Worm (Caenorhabditis elegans) whole organism, L4 larva: ENCODE results near the gene Y43F8B.1.
A peak's percentile ranks its signal among the peaks of the same experiment; 100 is the strongest.

ENCODE experiments used
- D1046.2 ChIP-seq: fragments of 200-800 bp; sonication (Bioruptor generic); IDR thresholded peaks from 2 replicates; pipeline ENCODE4 v1.3.6; 2022; ENCODE audit warnings: missing genetic modification characterization, missing compliant biosample characterization
- F10B5.3 ChIP-seq: sonication (generic microtip); optimal IDR thresholded peaks from 2 replicates; lab custom pipeline; 2016; ENCODE audit warnings: mild to moderate bottlenecking, missing genetic modification characterization, missing compliant biosample characterization
- F26F4.8 ChIP-seq: fragments of 200-800 bp; sonication (Bioruptor generic); conservative IDR thresholded peaks from 2 replicates; pipeline ENCODE4 v1.3.6; 2022; ENCODE audit warnings: missing genetic modification characterization, missing compliant biosample characterization
- F37D6.2 ChIP-seq: sonication (generic microtip); optimal IDR thresholded peaks from 2 replicates; lab custom pipeline; 2016; ENCODE audit warnings: mild to moderate bottlenecking, missing genetic modification characterization, missing compliant biosample characterization
- R02D3.7 ChIP-seq: fragments of 150-350 bp; sonication (generic microtip); optimal IDR thresholded peaks from 3 replicates; lab custom pipeline; 2014; ENCODE audit warnings: missing biosample characterization, missing genetic modification characterization
- T20F7.1 ChIP-seq: fragments of 200-800 bp; sonication (Bioruptor generic); optimal IDR thresholded peaks from 2 replicates; lab custom pipeline; 2018; ENCODE audit warnings: mild to moderate bottlenecking, missing genetic modification characterization, missing compliant biosample characterization
- T26A8.4 ChIP-seq: fragments of 200-800 bp; sonication (Bioruptor generic); IDR thresholded peaks from 2 replicates; pipeline ENCODE4 v1.3.6; 2022; ENCODE audit warnings: missing genetic modification characterization, missing compliant biosample characterization
- Y105C5A.15 ChIP-seq: fragments of 200-800 bp; sonication (Bioruptor generic); IDR thresholded peaks from 2 replicates; pipeline ENCODE4 v1.3.6; 2022; ENCODE audit warnings: missing genetic modification characterization, missing compliant biosample characterization
- Y5F2A.4 ChIP-seq: fragments of 200-800 bp; sonication (Bioruptor generic); optimal IDR thresholded peaks from 2 replicates; lab custom pipeline; 2018; ENCODE audit warnings: mild to moderate bottlenecking, missing genetic modification characterization, missing compliant biosample characterization
- aly-2 ChIP-seq: sonication (generic microtip); optimal IDR thresholded peaks from 2 replicates; lab custom pipeline; 2018; ENCODE audit warnings: missing biosample characterization, missing genetic modification characterization
- arid-1 ChIP-seq: fragments of 200-800 bp; sonication (Bioruptor generic); conservative IDR thresholded peaks from 2 replicates; pipeline ENCODE4 v1.3.6; 2022; ENCODE audit warnings: missing genetic modification reagents, missing genetic modification characterization, missing compliant biosample characterization
- ceh-20 ChIP-seq: fragments of 200-800 bp; sonication (Bioruptor generic); IDR thresholded peaks from 2 replicates; pipeline ENCODE4 v1.3.6; 2022; ENCODE audit warnings: missing genetic modification reagents, missing genetic modification characterization, missing compliant biosample characterization
- ceh-32 ChIP-seq: sonication (generic microtip); optimal IDR thresholded peaks from 2 replicates; lab custom pipeline; 2016; ENCODE audit warnings: mild to moderate bottlenecking, missing genetic modification characterization, missing compliant biosample characterization; ENCODE audit not compliant: poor library complexity
- ceh-82 ChIP-seq: sonication (generic microtip); optimal IDR thresholded peaks from 2 replicates; lab custom pipeline; 2017; ENCODE audit warnings: missing biosample characterization, missing genetic modification characterization
- daf-19 ChIP-seq: fragments of 200-800 bp; sonication (Bioruptor generic); conservative IDR thresholded peaks from 2 replicates; pipeline ENCODE4 v1.3.6; 2022; ENCODE audit warnings: missing genetic modification characterization, missing compliant biosample characterization
- dmd-9 ChIP-seq: fragments of 200-800 bp; sonication (Bioruptor generic); IDR thresholded peaks from 2 replicates; pipeline ENCODE4 v1.3.6; 2022; ENCODE audit warnings: missing genetic modification reagents, missing genetic modification characterization, missing compliant biosample characterization
- dpl-1 ChIP-seq: fragments of 150-350 bp; optimal IDR thresholded peaks from 2 replicates; lab custom pipeline; 2014; ENCODE audit warnings: missing biosample characterization, missing genetic modification reagents, missing genetic modification characterization
- duxl-1 ChIP-seq: sonication (generic microtip); optimal IDR thresholded peaks from 2 replicates; lab custom pipeline; 2016; ENCODE audit warnings: mild to moderate bottlenecking, missing genetic modification characterization, moderate library complexity, missing compliant biosample characterization; ENCODE audit not compliant: poor library complexity
- egl-43 ChIP-seq: fragments of 200-800 bp; sonication (Bioruptor generic); IDR thresholded peaks from 2 replicates; pipeline ENCODE4 v1.3.6; 2022; ENCODE audit warnings: missing genetic modification reagents, missing genetic modification characterization, missing compliant biosample characterization
- fkh-10 ChIP-seq: fragments of 150-350 bp; optimal IDR thresholded peaks from 2 replicates; lab custom pipeline; 2014; ENCODE audit warnings: missing biosample characterization, missing genetic modification reagents, missing genetic modification characterization
- hlh-11 ChIP-seq: fragments of 200-800 bp; sonication (Bioruptor generic); optimal IDR thresholded peaks from 2 replicates; lab custom pipeline; 2018; ENCODE audit warnings: mild to moderate bottlenecking, missing genetic modification characterization, missing compliant biosample characterization
- hlh-30 ChIP-seq: sonication (generic microtip); optimal IDR thresholded peaks from 2 replicates; lab custom pipeline; 2017; ENCODE audit warnings: antibody characterized with exemption, mild to moderate bottlenecking, missing genetic modification characterization, missing compliant biosample characterization; ENCODE audit not compliant: insufficient read depth
- jun-1 ChIP-seq: fragments of 150-350 bp; optimal IDR thresholded peaks from 2 replicates; lab custom pipeline; 2014; ENCODE audit warnings: missing biosample characterization, missing genetic modification reagents, missing genetic modification characterization
- lim-7 ChIP-seq: fragments of 200-800 bp; sonication (Bioruptor generic); IDR thresholded peaks from 2 replicates; pipeline ENCODE4 v1.3.6; 2022; ENCODE audit warnings: missing genetic modification characterization, missing compliant biosample characterization
- lin-1 ChIP-seq: fragments of 200-800 bp; sonication (Bioruptor generic); IDR thresholded peaks from 2 replicates; pipeline ENCODE4 v1.3.6; 2022; ENCODE audit warnings: missing genetic modification reagents, missing genetic modification characterization, missing compliant biosample characterization
- lin-13 ChIP-seq: fragments of 150-350 bp; optimal IDR thresholded peaks from 2 replicates; lab custom pipeline; 2014; ENCODE audit warnings: missing biosample characterization, missing genetic modification reagents, missing genetic modification characterization
- lin-15B ChIP-seq: fragments of 150-350 bp; sonication (generic microtip); optimal IDR thresholded peaks from 3 replicates; lab custom pipeline; 2014; ENCODE audit warnings: missing biosample characterization, missing genetic modification characterization
- lin-29 ChIP-seq: fragments of 200-800 bp; sonication (Bioruptor generic); IDR thresholded peaks from 2 replicates; pipeline ENCODE4 v1.3.6; 2022; ENCODE audit warnings: missing genetic modification reagents, missing genetic modification characterization, missing compliant biosample characterization
- lin-38 ChIP-seq: fragments of 200-800 bp; sonication (Bioruptor generic); IDR thresholded peaks from 2 replicates; pipeline ENCODE4 v1.3.6; 2022; ENCODE audit warnings: missing genetic modification reagents, missing genetic modification characterization, missing compliant biosample characterization
- lir-3 ChIP-seq: sonication (generic microtip); optimal IDR thresholded peaks from 2 replicates; lab custom pipeline; 2016; ENCODE audit warnings: mild to moderate bottlenecking, missing genetic modification characterization, missing compliant biosample characterization
- mdt-29 ChIP-seq: fragments of 200-800 bp; sonication (Bioruptor generic); IDR thresholded peaks from 2 replicates; pipeline ENCODE4 v1.3.6; 2022; ENCODE audit warnings: missing genetic modification reagents, missing genetic modification characterization, missing compliant biosample characterization
- mep-1 ChIP-seq: fragments of 150-350 bp; sonication (generic microtip); optimal IDR thresholded peaks from 3 replicates; lab custom pipeline; 2014; ENCODE audit warnings: missing biosample characterization, missing genetic modification characterization
- mxl-3 ChIP-seq: fragments of 200-800 bp; sonication (Bioruptor generic); optimal IDR thresholded peaks from 2 replicates; lab custom pipeline; 2018; ENCODE audit warnings: mild to moderate bottlenecking, missing genetic modification characterization, missing compliant biosample characterization
- nhr-10 ChIP-seq: fragments of 150-350 bp; optimal IDR thresholded peaks from 2 replicates; lab custom pipeline; 2014; ENCODE audit warnings: missing biosample characterization, missing genetic modification characterization
- nhr-102 ChIP-seq: sonication (generic microtip); optimal IDR thresholded peaks from 2 replicates; lab custom pipeline; 2016; ENCODE audit warnings: mild to moderate bottlenecking, missing genetic modification characterization, moderate library complexity, missing compliant biosample characterization
- nhr-11 ChIP-seq: fragments of 150-350 bp; optimal IDR thresholded peaks from 2 replicates; lab custom pipeline; 2014; ENCODE audit warnings: missing biosample characterization, missing genetic modification characterization
- nhr-25 ChIP-seq: sonication (generic microtip); optimal IDR thresholded peaks from 2 replicates; lab custom pipeline; 2017; ENCODE audit warnings: missing genetic modification characterization, mild to moderate bottlenecking, missing compliant biosample characterization, antibody characterized with exemption, moderate library complexity, borderline replicate concordance; ENCODE audit not compliant: insufficient read depth
- nhr-28 ChIP-seq: fragments of 150-350 bp; optimal IDR thresholded peaks from 2 replicates; lab custom pipeline; 2014; ENCODE audit warnings: missing biosample characterization, missing genetic modification characterization
- php-3 ChIP-seq: fragments of 200-800 bp; sonication (Bioruptor generic); IDR thresholded peaks from 2 replicates; pipeline ENCODE4 v1.3.6; 2022; ENCODE audit warnings: missing genetic modification reagents, missing genetic modification characterization, missing compliant biosample characterization
- pqm-1 ChIP-seq: sonication (generic microtip); optimal IDR thresholded peaks from 2 replicates; lab custom pipeline; 2017; ENCODE audit warnings: missing biosample characterization, missing genetic modification characterization
- saeg-2 ChIP-seq: fragments of 200-800 bp; sonication (Bioruptor generic); IDR thresholded peaks from 2 replicates; pipeline ENCODE4 v1.3.6; 2022; ENCODE audit warnings: missing genetic modification reagents, missing genetic modification characterization, missing compliant biosample characterization
- snpc-1.2 ChIP-seq: fragments of 200-800 bp; sonication (Bioruptor generic); IDR thresholded peaks from 2 replicates; pipeline ENCODE4 v1.3.6; 2022; ENCODE audit warnings: missing genetic modification reagents, missing genetic modification characterization, missing compliant biosample characterization
- tra-1 ChIP-seq: fragments of 200-800 bp; sonication (Bioruptor generic); IDR thresholded peaks from 2 replicates; pipeline ENCODE4 v1.3.6; 2022; ENCODE audit warnings: missing genetic modification reagents, missing genetic modification characterization, missing compliant biosample characterization
- vab-7 ChIP-seq: fragments of 200-800 bp; sonication (Bioruptor generic); IDR thresholded peaks from 2 replicates; pipeline ENCODE4 v1.3.6; 2022; ENCODE audit warnings: missing genetic modification reagents, missing genetic modification characterization, missing compliant biosample characterization
- zag-1 ChIP-seq: fragments of 150-350 bp; optimal IDR thresholded peaks from 2 replicates; lab custom pipeline; 2014; ENCODE audit warnings: missing biosample characterization, missing genetic modification characterization
- ztf-7 ChIP-seq: fragments of 150-350 bp; optimal IDR thresholded peaks from 2 replicates; lab custom pipeline; 2014; ENCODE audit warnings: missing biosample characterization, missing genetic modification characterization

Gene Y43F8B.1

DNA sequence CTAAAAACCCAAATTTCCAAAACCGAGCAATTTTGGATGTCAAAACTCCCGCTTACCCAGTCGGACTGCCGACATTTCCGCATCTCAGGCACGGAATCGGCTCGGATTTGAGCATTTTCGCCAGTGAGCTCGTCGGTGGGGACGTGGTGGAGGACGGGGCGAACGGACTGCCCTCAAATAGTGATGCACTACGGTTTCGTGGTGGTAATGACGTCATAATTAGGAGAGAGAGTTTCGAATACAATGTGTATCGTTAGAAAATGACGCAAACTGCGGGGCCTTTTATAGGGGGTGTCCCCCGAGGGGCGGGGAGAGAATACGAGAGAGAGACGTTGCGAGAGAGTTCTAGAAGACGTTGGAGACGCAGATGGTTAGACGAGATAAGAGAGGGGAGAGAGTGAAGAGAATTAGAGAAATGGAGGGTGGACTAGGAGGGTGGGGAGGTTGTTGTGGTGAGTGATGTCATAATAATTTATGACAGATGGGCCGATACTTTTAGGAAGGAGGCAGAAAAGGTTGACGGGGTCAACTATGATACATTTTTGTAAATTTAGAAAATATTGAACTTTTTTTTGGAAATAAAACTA lies 23.4 kb downstream of the Y43F8B.1 start (continued):
- TF ChIP-seq lin-1 (GFP tag; lab: Robert Waterston, UW) (peak; percentile 93), F37D6.2 (tag; lab: Kevin White, UChicago) (peak; percentile 60), F10B5.3 (tag; lab: Kevin White, UChicago) (no peak), nhr-102 (tag; lab: Kevin White, UChicago) (peak; percentile 68), lin-15B (no peak), mep-1 (tag; lab: Kevin White, UChicago) (peak; percentile 94), Y5F2A.4 (GFP tag; lab: Kevin White, UChicago) (no peak), dmd-9 (GFP tag; lab: Robert Waterston, UW) (no peak), R02D3.7 (tag; lab: Kevin White, UChicago) (no peak), dpl-1 (GFP tag; lab: Kevin White, UChicago) (peak; percentile 53), ztf-7 (tag; lab: Kevin White, UChicago) (peak; percentile 21), Y105C5A.15 (GFP tag; lab: Robert Waterston, UW) (no peak), nhr-11 (tag; lab: Kevin White, UChicago) (peak; percentile 10), duxl-1 (tag; lab: Kevin White, UChicago) (peak; percentile 69), D1046.2 (GFP tag; lab: Robert Waterston, UW) (no peak), lin-13 (GFP tag; lab: Kevin White, UChicago) (peak; percentile 65), egl-43 (GFP tag; lab: Robert Waterston, UW) (peak; percentile 79; the same call in 1 of the 2 replicates), mdt-29 (peak; percentile 96), lir-3 (tag; lab: Kevin White, UChicago) (no peak), jun-1 (tag; lab: Kevin White, UChicago) (peak; percentile 70), T20F7.1 (GFP tag; lab: Kevin White, UChicago) (peak; percentile 49)

DNA sequence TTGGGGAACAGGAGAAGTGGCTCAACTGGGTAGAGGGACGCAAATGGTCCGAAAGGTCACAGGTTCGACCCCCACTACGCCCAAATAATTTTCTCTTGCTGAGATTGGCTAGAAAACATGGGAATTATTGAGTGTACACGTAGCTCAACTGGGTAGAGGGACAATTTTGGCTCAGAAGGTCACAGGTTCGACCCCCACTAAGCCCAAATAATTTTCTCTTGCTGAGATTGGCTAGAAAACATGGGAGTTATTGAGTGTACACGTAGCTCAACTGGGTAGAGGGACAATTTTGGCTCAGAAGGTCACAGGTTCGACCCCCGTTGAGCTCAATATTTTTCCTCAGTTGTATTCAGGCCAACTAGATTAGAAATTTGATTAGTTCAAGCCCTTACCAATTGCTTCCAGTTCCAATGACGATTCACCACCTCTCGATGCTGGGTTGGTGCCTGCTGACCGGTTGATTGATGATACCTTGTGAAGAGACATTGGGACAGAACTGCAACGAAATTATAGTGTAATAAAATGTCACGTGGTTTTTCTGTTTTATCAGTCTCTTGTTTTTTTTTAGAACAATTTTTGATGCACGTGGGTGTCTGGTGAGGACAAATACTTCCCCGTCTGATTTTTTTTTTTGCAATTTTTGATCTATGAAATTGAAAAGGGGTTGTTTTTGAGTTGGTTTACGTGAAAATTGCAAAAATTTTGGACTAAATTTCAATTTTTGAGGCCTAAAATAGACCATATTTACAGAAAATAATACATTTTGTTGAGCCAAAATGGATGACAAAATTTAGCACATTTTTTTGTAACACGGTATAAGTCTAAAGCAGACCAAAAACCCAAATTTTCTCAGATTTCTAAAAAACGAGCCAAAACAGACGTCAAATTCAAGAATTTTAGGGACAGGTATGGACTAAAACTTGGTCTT lies 24.4 kb downstream of the Y43F8B.1 start:
- TF ChIP-seq php-3 (peak; percentile 39; the same call in 1 of the 2 replicates), pqm-1 (no peak), daf-19 (GFP tag; lab: Robert Waterston, UW) (no peak), hlh-30 (peak; percentile 87), mxl-3 (no peak), aly-2 (no peak), lin-29 (GFP tag; lab: Robert Waterston, UW) (no peak; the same call in 1 of the 2 replicates), hlh-11 (tag; lab: Kevin White, UChicago) (peak; percentile 43), Y5F2A.4 (GFP tag; lab: Kevin White, UChicago) (no peak), ztf-7 (tag; lab: Kevin White, UChicago) (no peak), ceh-20 (GFP tag; lab: Robert Waterston, UW) (peak; percentile 70), lim-7 (GFP tag; lab: Robert Waterston, UW) (0 out of 2 replicates have a peak, but pooled peaks have one; percentile 40), arid-1 (GFP tag; lab: Robert Waterston, UW) (peak; percentile 35; the same call in 1 of the 2 replicates), ceh-82 (tag; lab: Kevin White, UChicago) (no peak), lin-38 (GFP tag; lab: Robert Waterston, UW) (peak; percentile 64), ceh-32 (tag; lab: Kevin White, UChicago) (no peak), saeg-2 (GFP tag; lab: Robert Waterston, UW) (peak; percentile 41; the same call in 1 of the 2 replicates), F26F4.8 (GFP tag; lab: Robert Waterston, UW) (0 out of 2 replicates have a peak, but pooled peaks have one; percentile 2), nhr-10 (tag; lab: Kevin White, UChicago) (no peak), tra-1 (GFP tag; lab: Robert Waterston, UW) (no peak), fkh-10 (GFP tag; lab: Kevin White, UChicago) (no peak), nhr-25 (tag; lab: Kevin White, UChicago) (no peak), nhr-28 (peak; percentile 37), zag-1 (no peak), snpc-1.2 (GFP tag; lab: Robert Waterston, UW) (no peak), dmd-9 (GFP tag; lab: Robert Waterston, UW) (no peak), T26A8.4 (GFP tag; lab: Robert Waterston, UW) (peak; percentile 77), vab-7 (GFP tag; lab: Robert Waterston, UW) (0 out of 2 replicates have a peak, but pooled peaks have one; percentile 4), nhr-102 (tag; lab: Kevin White, UChicago) (no peak), egl-43 (GFP tag; lab: Robert Waterston, UW) (peak; percentile 81)
